Fruit fly (Drosophila melanogaster): ENCODE data around the gene CG5321.

The CG5321 gene

dm6 chrX:14717245-14717644, 37.9 kb downstream of the CG5321 start (continued):
- peak; percentile 41 for TF ChIP-seq ac (GFP tag; optimal IDR thresholded peaks at IDR 0.05)
- TF ChIP-seq unpg (GFP tag; optimal IDR thresholded peaks at IDR 0.05): peak; percentile 69
- TF ChIP-seq cas (GFP tag; IDR thresholded peaks at IDR 0.05): no peak
- TF ChIP-seq CG9609 (GFP tag; optimal IDR thresholded peaks at IDR 0.05): peak; percentile 35
- no peak for TF ChIP-seq Usf (GFP tag; optimal IDR thresholded peaks at IDR 0.05)
- peak; percentile 43 for TF ChIP-seq CG30403 (GFP tag; optimal IDR thresholded peaks at IDR 0.05)
- peak; percentile 38; the same call in 1 of the 2 replicates for TF ChIP-seq klu (GFP tag; IDR thresholded peaks at IDR 0.05)
- peak; percentile 33 for TF ChIP-seq CG7928 (GFP tag; optimal IDR thresholded peaks at IDR 0.05)
- no peak for TF ChIP-seq Trl (optimal IDR thresholded peaks at IDR 0.05)
- TF ChIP-seq Trl (GFP tag; optimal IDR thresholded peaks at IDR 0.05): peak; percentile 84
- peak; percentile 87 for TF ChIP-seq CG14014 (GFP tag; IDR thresholded peaks at IDR 0.05)
- TF ChIP-seq Spps (tag; optimal IDR thresholded peaks at IDR 0.05): peak; percentile 62
- TF ChIP-seq eve (GFP tag; optimal IDR thresholded peaks at IDR 0.05): no peak
- no peak for TF ChIP-seq yki (optimal IDR thresholded peaks at IDR 0.05)
- TF ChIP-seq GATAe (GFP tag; conservative IDR thresholded peaks at IDR 0.05): no peak
- peak; percentile 63; the same call in 2 of the 3 replicates for TF ChIP-seq B-H1 (GFP tag; IDR thresholded peaks at IDR 0.05)
- TF ChIP-seq Hr39 (optimal IDR thresholded peaks at IDR 0.05): no peak
- TF ChIP-seq HHEX (GFP tag; optimal IDR thresholded peaks at IDR 0.05): peak; percentile 90
- peak; percentile 90 for TF ChIP-seq CG7987 (GFP tag; optimal IDR thresholded peaks at IDR 0.05)
- peak; percentile 56 for TF ChIP-seq Dad (GFP tag; optimal IDR thresholded peaks at IDR 0.05)
- TF ChIP-seq trh (GFP tag; optimal IDR thresholded peaks at IDR 0.05): peak; percentile 64
- peak; percentile 76 for TF ChIP-seq CG6254 (GFP tag; optimal IDR thresholded peaks at IDR 0.05)
- peak; percentile 38 for TF ChIP-seq psq (GFP tag; optimal IDR thresholded peaks at IDR 0.05)
- peak; percentile 69 for TF ChIP-seq jumu (GFP tag; optimal IDR thresholded peaks at IDR 0.05)
- TF ChIP-seq Camta (GFP tag; optimal IDR thresholded peaks at IDR 0.05): peak; percentile 85
- peak; percentile 45; the same call in 1 of the 2 replicates for TF ChIP-seq Ptx1 (GFP tag; IDR thresholded peaks at IDR 0.05)
- peak; percentile 34 for TF ChIP-seq ERR (GFP tag; optimal IDR thresholded peaks at IDR 0.05)
- TF ChIP-seq Hr78 (GFP tag; optimal IDR thresholded peaks at IDR 0.05): no peak
- TF ChIP-seq CG10321 (GFP tag; IDR thresholded peaks at IDR 0.05): 0 out of 2 replicates have a peak, but pooled peaks have one; percentile 27
- TF ChIP-seq CG7839 (tag; optimal IDR thresholded peaks at IDR 0.05): peak; percentile 63
- peak; percentile 87 for TF ChIP-seq CG17568 (GFP tag; optimal IDR thresholded peaks at IDR 0.05)
- peak; percentile 75 for TF ChIP-seq dysf (GFP tag; IDR thresholded peaks at IDR 0.05)
- peak; percentile 71 for TF ChIP-seq schlank (tag; optimal IDR thresholded peaks at IDR 0.05)
- TF ChIP-seq CG8924 (tag; optimal IDR thresholded peaks at IDR 0.05): peak; percentile 52
- TF ChIP-seq CG4854 (GFP tag; optimal IDR thresholded peaks at IDR 0.05): peak; percentile 78
- peak; percentile 82 for TF ChIP-seq CG11398 (GFP tag; optimal IDR thresholded peaks at IDR 0.05)
- TF ChIP-seq Xrp1 (GFP tag; IDR thresholded peaks at IDR 0.05): peak; percentile 82
- TF ChIP-seq CG7271 (tag; optimal IDR thresholded peaks at IDR 0.05): peak; percentile 4
- TF ChIP-seq fu2 (GFP tag; optimal IDR thresholded peaks at IDR 0.05): peak; percentile 33
- peak; percentile 73 for TF ChIP-seq CG16863 (GFP tag; optimal IDR thresholded peaks at IDR 0.05)
- TF ChIP-seq hth (optimal IDR thresholded peaks at IDR 0.05): no peak
- TF ChIP-seq CkIIα-i1 (GFP tag; IDR thresholded peaks at IDR 0.05): peak; percentile 47; the same call in 1 of the 2 replicates
- peak; percentile 67 for TF ChIP-seq cato (GFP tag; optimal IDR thresholded peaks at IDR 0.05; ENCODE audit: borderline replicate concordance)
- TF ChIP-seq zfh2 (GFP tag; optimal IDR thresholded peaks at IDR 0.05): no peak
- TF ChIP-seq sug (tag; optimal IDR thresholded peaks at IDR 0.05): peak; percentile 45
- TF ChIP-seq Ada2b (GFP tag; IDR thresholded peaks at IDR 0.05): peak; percentile 69; the same call in 1 of the 2 replicates
- TF ChIP-seq bcd (GFP tag; optimal IDR thresholded peaks at IDR 0.05): peak; percentile 82
- TF ChIP-seq mirr (GFP tag; optimal IDR thresholded peaks at IDR 0.05): peak; percentile 79
- TF ChIP-seq ssp (GFP tag; IDR thresholded peaks at IDR 0.05): peak; percentile 24; the same call in 1 of the 2 replicates
- TF ChIP-seq pzg (GFP tag; optimal IDR thresholded peaks at IDR 0.05): no peak
- peak; percentile 82 for TF ChIP-seq CG5180 (GFP tag; optimal IDR thresholded peaks at IDR 0.05)
- no peak for TF ChIP-seq HmgD (GFP tag; optimal IDR thresholded peaks at IDR 0.05)
- TF ChIP-seq ranshi (GFP tag; IDR thresholded peaks at IDR 0.05): peak; percentile 86

All from whole organism, embryonic.